Fruit fly (Drosophila melanogaster): ENCODE data around the gene yuri.

yuri gene

dm6 chr2L:15264483-15264987 lies at the start of gene yuri:
Gene yuri, minus strand, starts transcription at chr2L:15264692.
- TF ChIP-seq CG8478 (optimal IDR thresholded peaks at IDR 0.05) = no peak
- TF ChIP-seq CTCF (optimal IDR thresholded peaks at IDR 0.05) = no peak

DNA sequence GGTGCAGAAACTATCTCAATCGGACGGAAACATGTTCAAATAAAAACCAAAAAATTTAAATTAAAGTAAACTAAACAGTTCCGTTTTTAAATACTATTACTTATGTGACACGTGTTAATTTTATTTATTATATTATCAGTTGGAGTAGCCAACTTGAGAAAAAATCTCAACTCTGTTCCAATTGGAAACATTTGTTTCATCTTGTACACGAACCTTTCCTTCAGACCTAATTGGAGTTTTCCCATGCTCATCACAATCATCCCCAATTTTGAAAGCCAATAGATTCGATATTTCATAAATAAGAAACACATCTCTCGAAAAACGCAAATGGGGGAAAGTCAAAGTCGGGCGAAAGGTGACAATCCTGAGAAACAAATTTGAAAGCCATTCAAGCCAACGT lies 42.3 kb upstream of the yuri start:
- TF ChIP-seq CG8478 (optimal IDR thresholded peaks at IDR 0.05) (no peak), CTCF (optimal IDR thresholded peaks at IDR 0.05) (peak in 1 of 2 experiments; percentile 22)

dm6 chr2L:15304359-15304758 lies 39.9 kb upstream of the yuri start:
- TF ChIP-seq CTCF (optimal IDR thresholded peaks at IDR 0.05) (no peak), CG8478 (optimal IDR thresholded peaks at IDR 0.05) (no peak)

dm6 chr2L:15301841-15302240 lies 37.3 kb upstream of the yuri start:
- TF ChIP-seq CTCF (optimal IDR thresholded peaks at IDR 0.05) (no peak), CG8478 (optimal IDR thresholded peaks at IDR 0.05) (no peak)

DNA sequence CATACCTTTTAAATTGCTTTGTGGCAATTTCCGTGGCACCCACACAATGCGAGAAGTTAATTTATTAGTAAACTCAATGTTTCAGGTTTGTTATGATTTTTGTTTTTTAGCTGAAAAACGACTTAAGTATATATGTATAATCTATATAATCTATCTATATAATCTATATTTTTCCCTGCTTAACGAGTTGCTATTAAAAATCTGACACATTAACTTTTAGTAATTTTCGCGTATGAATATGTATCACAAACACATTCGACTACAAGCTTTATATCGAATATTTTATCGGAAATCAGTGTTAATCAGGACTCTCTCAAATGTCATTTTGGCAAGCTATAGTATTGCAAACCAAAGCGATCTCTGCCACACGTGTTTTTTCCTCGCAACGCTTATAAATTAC lies 33.0 kb upstream of the yuri start, which contains the start of gene CG15262:
CG15262 (plus strand) TSS at position 301 of the 400 bp plus-strand sequence.
- TF ChIP-seq CG8478 (optimal IDR thresholded peaks at IDR 0.05) (no peak), CTCF (optimal IDR thresholded peaks at IDR 0.05) (no peak)

- TF ChIP-seq CG8478 (optimal IDR thresholded peaks at IDR 0.05) = no peak
- TF ChIP-seq CTCF (optimal IDR thresholded peaks at IDR 0.05) = no peak
These were observed 27.6 kb upstream of the yuri start, which contains the start of gene CG15260 for dm6 chr2L:15292139-15292538. Gene CG15260, minus strand, starts transcription at chr2L:15292239.

dm6 chr2L:15284700-15285099 lies 20.2 kb upstream of the yuri start, which contains the start of gene CG15263:
Gene CG15263, plus strand, starts transcription at chr2L:15285000.
- TF ChIP-seq CG8478 (optimal IDR thresholded peaks at IDR 0.05) = no peak
- no peak for TF ChIP-seq CTCF (optimal IDR thresholded peaks at IDR 0.05)

dm6 chr2L:15280975-15281374 lies 16.5 kb upstream of the yuri start:
- TF ChIP-seq CTCF (optimal IDR thresholded peaks at IDR 0.05) = no peak
- TF ChIP-seq CG8478 (optimal IDR thresholded peaks at IDR 0.05) = no peak

DNA sequence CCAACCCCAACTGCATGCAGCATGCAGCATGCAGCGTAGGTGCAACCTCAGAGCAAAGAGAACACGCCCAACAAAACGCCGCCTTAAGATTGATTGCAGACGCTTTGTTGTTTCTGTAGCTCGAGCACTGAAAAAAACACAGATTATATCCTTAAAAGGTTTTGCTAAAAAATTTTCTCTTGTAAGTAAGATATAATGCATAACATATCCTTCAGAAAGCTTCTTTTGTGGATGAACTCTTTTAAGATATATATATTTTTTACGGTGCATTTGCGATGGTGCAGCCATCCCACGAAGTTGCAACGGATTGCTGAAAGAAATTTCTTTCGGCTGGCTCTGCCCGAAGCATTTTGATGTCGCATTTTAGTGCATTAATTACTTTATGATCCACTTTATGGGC lies 11.3 kb upstream of the yuri start:
- TF ChIP-seq CTCF (optimal IDR thresholded peaks at IDR 0.05) = no peak
- TF ChIP-seq CG8478 (optimal IDR thresholded peaks at IDR 0.05) = no peak

DNA sequence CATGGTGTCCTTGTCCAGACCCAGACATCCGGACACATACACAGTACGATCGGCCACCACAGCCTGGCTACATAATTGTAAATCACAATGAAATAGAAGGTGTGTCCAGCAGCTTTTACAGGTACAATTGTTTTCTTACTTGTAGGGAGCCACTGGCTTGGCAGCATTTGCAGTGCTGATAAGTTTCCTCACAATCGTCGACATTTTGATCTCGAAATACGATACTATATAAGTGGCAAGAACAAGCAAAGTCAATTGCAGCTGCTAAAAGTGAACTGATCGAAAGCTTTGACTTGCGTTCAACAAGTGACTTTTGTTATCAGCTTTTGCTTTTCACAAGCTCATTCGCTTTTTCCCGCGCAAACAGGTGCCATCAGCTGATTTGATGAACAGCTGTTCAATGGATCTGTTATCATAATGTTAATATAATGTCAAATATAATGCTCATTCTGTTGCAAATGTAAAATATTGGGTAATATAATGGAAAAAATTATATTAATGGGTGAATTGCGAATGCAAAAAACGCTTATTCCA lies 10.4 kb upstream of the yuri start, which contains the start of gene UK114:
UK114 (minus strand) TSS at position 309 of the 534 bp plus-strand sequence.
- no peak for TF ChIP-seq CTCF (optimal IDR thresholded peaks at IDR 0.05)
- TF ChIP-seq CG8478 (optimal IDR thresholded peaks at IDR 0.05) = no peak

DNA sequence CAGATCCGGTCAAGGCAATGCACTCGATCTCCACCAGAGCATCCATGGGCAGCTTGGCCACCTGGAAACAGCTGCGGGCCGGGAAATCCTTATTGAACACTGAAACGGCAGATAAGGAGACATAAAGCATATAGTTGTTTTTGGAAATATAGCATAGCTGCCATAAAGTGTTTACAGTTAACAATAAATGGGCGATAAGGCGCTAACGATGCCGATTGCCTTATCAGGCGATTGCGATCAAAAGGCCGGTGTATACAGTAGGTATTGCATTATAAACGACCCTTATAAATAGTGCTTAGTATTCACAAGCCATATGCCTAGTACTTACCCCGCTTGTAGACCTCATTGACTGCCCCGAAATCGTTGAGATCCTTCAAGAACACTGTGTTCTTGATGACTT lies 9.8 kb upstream of the yuri start:
- TF ChIP-seq CG8478 (optimal IDR thresholded peaks at IDR 0.05) = no peak
- no peak for TF ChIP-seq CTCF (optimal IDR thresholded peaks at IDR 0.05)

- TF ChIP-seq CTCF (optimal IDR thresholded peaks at IDR 0.05) (no peak), CG8478 (optimal IDR thresholded peaks at IDR 0.05) (no peak)
These were observed 9.1 kb upstream of the yuri start for dm6 chr2L:15273521-15274123.

dm6 chr2L:15271757-15272589 lies 7.5 kb upstream of the yuri start, which contains the start of gene Cul3:
Gene Cul3, minus strand, starts transcription at chr2L:15272024.
- TF ChIP-seq CTCF (optimal IDR thresholded peaks at IDR 0.05) (no peak), CG8478 (optimal IDR thresholded peaks at IDR 0.05) (no peak)

DNA sequence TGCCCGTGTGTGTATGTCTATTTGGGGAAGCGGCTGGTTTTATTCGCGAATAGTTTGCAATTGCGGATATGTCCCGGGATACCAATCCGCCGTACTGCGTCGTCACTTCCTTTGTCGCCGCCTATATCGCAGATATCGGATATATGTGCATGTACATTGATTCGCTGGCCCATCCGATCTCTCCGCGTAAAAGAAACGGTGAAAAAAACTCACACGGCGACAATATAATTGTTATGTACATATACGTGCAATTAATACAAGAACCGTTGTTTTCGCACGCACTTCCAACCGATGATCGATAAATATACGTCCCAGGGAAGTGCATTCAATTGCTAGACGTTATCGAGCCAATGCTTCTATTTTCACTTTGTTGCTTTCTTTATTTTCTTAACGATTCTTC lies 6.8 kb upstream of the yuri start:
- TF ChIP-seq CTCF (optimal IDR thresholded peaks at IDR 0.05) = no peak
- TF ChIP-seq CG8478 (optimal IDR thresholded peaks at IDR 0.05) = no peak

dm6 chr2L:15256249-15256648 lies 8.2 kb downstream of the yuri start, which contains the start of the genes PolD3 and Uxt:
Gene PolD3, minus strand, starts transcription at chr2L:15256304.
Gene Uxt, plus strand, starts transcription at chr2L:15256581.
- no peak for TF ChIP-seq CTCF (optimal IDR thresholded peaks at IDR 0.05)
- no peak for TF ChIP-seq CG8478 (optimal IDR thresholded peaks at IDR 0.05)

All from S2 (cell line).